Worm (Caenorhabditis elegans) whole organism, young adult: ENCODE measurements around the gene pdcd-2.
A peak's percentile ranks its signal among the peaks of the same experiment; 100 is the strongest.

Source experiments
- B0019.2 ChIP-seq: fragments of 200-800 bp; sonication (Bioruptor generic); conservative IDR thresholded peaks from 2 replicates; pipeline ENCODE4 v1.3.6; 2022; ENCODE audit warnings: missing genetic modification reagents, missing genetic modification characterization, missing compliant biosample characterization
- D2030.7 ChIP-seq: fragments of 200-800 bp; sonication (Bioruptor generic); IDR thresholded peaks from 2 replicates; pipeline ENCODE4 v1.3.6; 2022; ENCODE audit warnings: missing genetic modification reagents, missing genetic modification characterization, missing compliant biosample characterization
- F33H1.4 ChIP-seq: fragments of 200-800 bp; sonication (Bioruptor generic); IDR thresholded peaks from 2 replicates; pipeline ENCODE4 v1.3.6; 2022; ENCODE audit warnings: missing genetic modification reagents, missing genetic modification characterization, missing compliant biosample characterization
- F39B2.1 ChIP-seq: fragments of 200-800 bp; sonication (Bioruptor generic); IDR thresholded peaks from 2 replicates; pipeline ENCODE4 v1.3.6; 2022; ENCODE audit warnings: missing genetic modification reagents, missing genetic modification characterization, missing compliant biosample characterization
- K11D2.4 ChIP-seq: fragments of 200-800 bp; sonication (Bioruptor generic); IDR thresholded peaks from 2 replicates; pipeline ENCODE4 v1.3.6; 2022; ENCODE audit warnings: missing genetic modification reagents, missing genetic modification characterization, missing compliant biosample characterization
- T07F8.4 ChIP-seq: sonication (generic microtip); optimal IDR thresholded peaks from 2 replicates; lab custom pipeline; 2016; ENCODE audit warnings: mild to moderate bottlenecking, missing genetic modification characterization, moderate library complexity, missing compliant biosample characterization
- Y53G8AR.9 ChIP-seq: fragments of 200-800 bp; sonication (Bioruptor generic); conservative IDR thresholded peaks from 2 replicates; pipeline ENCODE4 v1.3.6; 2022; ENCODE audit warnings: missing genetic modification reagents, missing genetic modification characterization, missing compliant biosample characterization
- Y67H2A.10 ChIP-seq: fragments of 200-800 bp; sonication (Bioruptor generic); conservative IDR thresholded peaks from 2 replicates; pipeline ENCODE4 v1.3.6; 2022; ENCODE audit warnings: missing genetic modification reagents, missing genetic modification characterization, missing compliant biosample characterization
- akir-1 ChIP-seq: fragments of 200-800 bp; sonication (Bioruptor generic); optimal IDR thresholded peaks from 2 replicates; lab custom pipeline; 2018; ENCODE audit warnings: mild to moderate bottlenecking, missing genetic modification characterization, moderate library complexity, missing compliant biosample characterization
- aptf-2 ChIP-seq: fragments of 200-800 bp; sonication (Bioruptor generic); conservative IDR thresholded peaks from 2 replicates; pipeline ENCODE4 v1.3.6; 2022; ENCODE audit warnings: missing genetic modification reagents, missing genetic modification characterization, missing compliant biosample characterization
- atf-7 ChIP-seq: sonication (generic microtip); optimal IDR thresholded peaks from 2 replicates; lab custom pipeline; 2017; ENCODE audit warnings: mild to moderate bottlenecking, missing genetic modification characterization, missing compliant biosample characterization
- ccch-3 ChIP-seq: fragments of 200-800 bp; sonication (Bioruptor generic); optimal IDR thresholded peaks from 2 replicates; lab custom pipeline; 2018; ENCODE audit warnings: mild to moderate bottlenecking, missing genetic modification characterization, missing compliant biosample characterization
- cebp-2 ChIP-seq: fragments of 200-800 bp; sonication (Bioruptor generic); IDR thresholded peaks from 2 replicates; pipeline ENCODE4 v1.3.6; 2022; ENCODE audit warnings: missing genetic modification characterization, missing compliant biosample characterization
- ceh-100 ChIP-seq: fragments of 200-800 bp; sonication (Bioruptor generic); IDR thresholded peaks from 2 replicates; pipeline ENCODE4 v1.3.6; 2022; ENCODE audit warnings: missing genetic modification reagents, missing genetic modification characterization, missing compliant biosample characterization
- ceh-27 ChIP-seq: fragments of 200-800 bp; sonication (Bioruptor generic); optimal IDR thresholded peaks from 2 replicates; lab custom pipeline; 2018; ENCODE audit warnings: mild to moderate bottlenecking, missing genetic modification characterization, moderate library complexity, missing compliant biosample characterization
- ceh-40 ChIP-seq: fragments of 200-800 bp; sonication (Bioruptor generic); IDR thresholded peaks from 2 replicates; pipeline ENCODE4 v1.3.6; 2022; ENCODE audit warnings: missing genetic modification characterization, missing compliant biosample characterization
- ceh-79 ChIP-seq: sonication (generic microtip); optimal IDR thresholded peaks from 2 replicates; lab custom pipeline; 2017; ENCODE audit warnings: mild to moderate bottlenecking, missing genetic modification characterization, missing compliant biosample characterization
- ceh-91 ChIP-seq: fragments of 200-800 bp; sonication (Bioruptor generic); IDR thresholded peaks from 2 replicates; pipeline ENCODE4 v1.3.6; 2022; ENCODE audit warnings: missing genetic modification reagents, missing genetic modification characterization, missing compliant biosample characterization
- die-1 ChIP-seq: sonication (generic microtip); optimal IDR thresholded peaks from 2 replicates; lab custom pipeline; 2016; ENCODE audit warnings: missing genotype, mild to moderate bottlenecking, missing genetic modification characterization, missing compliant biosample characterization
- dox-1 ChIP-seq: fragments of 200-800 bp; sonication (Bioruptor generic); IDR thresholded peaks from 2 replicates; pipeline ENCODE4 v1.3.6; 2022; ENCODE audit warnings: missing genetic modification reagents, missing genetic modification characterization, missing compliant biosample characterization
- dpl-1 ChIP-seq: fragments of 150-350 bp; optimal IDR thresholded peaks from 2 replicates; lab custom pipeline; 2014; ENCODE audit warnings: missing biosample characterization, missing genetic modification reagents, missing genetic modification characterization
- ets-4 ChIP-seq: fragments of 200-800 bp; sonication (Bioruptor generic); optimal IDR thresholded peaks from 2 replicates; lab custom pipeline; 2018; ENCODE audit warnings: mild to moderate bottlenecking, missing genetic modification characterization, missing compliant biosample characterization
- hmg-1.2 ChIP-seq: fragments of 200-800 bp; sonication (Bioruptor generic); IDR thresholded peaks from 2 replicates; pipeline ENCODE4 v1.3.6; 2022; ENCODE audit warnings: missing genetic modification reagents, missing genetic modification characterization, missing compliant biosample characterization
- hrde-1 ChIP-seq: sonication (generic microtip); optimal IDR thresholded peaks from 2 replicates; lab custom pipeline; 2016; ENCODE audit warnings: missing genetic modification characterization, mild to moderate bottlenecking, missing compliant biosample characterization, moderate library complexity, missing genotype, missing genetic modification reagents, borderline replicate concordance
- hsf-1 ChIP-seq: fragments of 200-800 bp; sonication (Bioruptor generic); IDR thresholded peaks from 2 replicates; pipeline ENCODE4 v1.3.6; 2022; ENCODE audit warnings: missing genetic modification reagents, missing genetic modification characterization, missing compliant biosample characterization
- let-526 ChIP-seq: fragments of 200-800 bp; sonication (Bioruptor generic); IDR thresholded peaks from 2 replicates; pipeline ENCODE4 v1.3.6; 2022; ENCODE audit warnings: missing genetic modification reagents, missing genetic modification characterization, missing compliant biosample characterization
- let-607 ChIP-seq, 2 experiments: fragments of 200-800 bp in 1 of 2; sonication (Bioruptor generic) in 1 of 2; sonication (generic microtip) in 1 of 2; optimal IDR thresholded peaks; 2 replicates each; lab custom pipeline; 2016 to 2018; ENCODE audit warnings: mild to moderate bottlenecking in 2 of 2, missing compliant biosample characterization in 2 of 2, missing genetic modification characterization in 2 of 2, moderate library complexity in 2 of 2, missing genotype in 1 of 2
- lsl-1 ChIP-seq: fragments of 200-800 bp; sonication (Bioruptor generic); optimal IDR thresholded peaks from 2 replicates; lab custom pipeline; 2018; ENCODE audit warnings: mild to moderate bottlenecking, missing genetic modification characterization, moderate library complexity, missing compliant biosample characterization
- lsy-27 ChIP-seq: sonication (generic microtip); optimal IDR thresholded peaks from 2 replicates; lab custom pipeline; 2017; ENCODE audit warnings: missing genetic modification characterization, mild to moderate bottlenecking, missing compliant biosample characterization, antibody characterized with exemption, missing genotype, borderline replicate concordance; ENCODE audit not compliant: insufficient read depth
- madf-6 ChIP-seq: fragments of 200-800 bp; sonication (Bioruptor generic); IDR thresholded peaks from 2 replicates; pipeline ENCODE4 v1.3.6; 2022; ENCODE audit warnings: missing genetic modification reagents, missing genetic modification characterization, missing compliant biosample characterization
- mxl-1 ChIP-seq: sonication (generic microtip); optimal IDR thresholded peaks from 2 replicates; lab custom pipeline; 2016; ENCODE audit warnings: missing genetic modification characterization, missing compliant biosample characterization
- nhr-179 ChIP-seq: sonication (generic microtip); optimal IDR thresholded peaks from 2 replicates; lab custom pipeline; 2016; ENCODE audit warnings: mild to moderate bottlenecking, missing genetic modification characterization, missing compliant biosample characterization
- nhr-80 ChIP-seq: sonication (generic microtip); optimal IDR thresholded peaks from 2 replicates; lab custom pipeline; 2016; ENCODE audit warnings: missing genetic modification characterization, missing compliant biosample characterization
- rec-8 ChIP-seq, 2 experiments: sonication (generic microtip); optimal IDR thresholded peaks; 2 replicates each; lab custom pipeline; 2016; ENCODE audit warnings: mild to moderate bottlenecking in 2 of 2, missing genetic modification characterization in 2 of 2, missing genetic modification reagents in 2 of 2, missing genotype in 2 of 2, missing biosample characterization in 1 of 2, missing compliant biosample characterization in 1 of 2, moderate library complexity in 1 of 2
- rpc-1 ChIP-seq, 2 experiments: fragments of 150-350 bp in 1 of 2; sonication (generic microtip) in 1 of 2; optimal IDR thresholded peaks; 2 replicates each; lab custom pipeline; 2014 to 2018; ENCODE audit warnings: missing biosample characterization in 1 of 2, missing genetic modification characterization in 1 of 2, missing genetic modification reagents in 1 of 2, missing genotype in 1 of 2
- snpc-1.3 ChIP-seq: sonication (generic microtip); optimal IDR thresholded peaks from 2 replicates; lab custom pipeline; 2017; ENCODE audit warnings: missing genetic modification characterization, mild to moderate bottlenecking, missing compliant biosample characterization, antibody characterized with exemption, moderate library complexity, missing genotype, missing genetic modification reagents; ENCODE audit not compliant: insufficient read depth
- snpc-3.4 ChIP-seq: sonication (generic microtip); optimal IDR thresholded peaks from 2 replicates; lab custom pipeline; 2017; ENCODE audit warnings: missing genetic modification characterization, mild to moderate bottlenecking, missing compliant biosample characterization, antibody characterized with exemption, moderate library complexity, missing genotype, missing genetic modification reagents
- somi-1 ChIP-seq: fragments of 200-800 bp; sonication (Bioruptor generic); optimal IDR thresholded peaks from 2 replicates; lab custom pipeline; 2018; ENCODE audit warnings: mild to moderate bottlenecking, missing genetic modification characterization, missing compliant biosample characterization
- unc-62 ChIP-seq: fragments of 150-350 bp; optimal IDR thresholded peaks from 2 replicates; lab custom pipeline; 2014; ENCODE audit warnings: missing biosample characterization, missing genetic modification reagents, missing genetic modification characterization
- ztf-22 ChIP-seq: fragments of 200-800 bp; sonication (Bioruptor generic); optimal IDR thresholded peaks from 2 replicates; lab custom pipeline; 2018; ENCODE audit warnings: mild to moderate bottlenecking, missing genetic modification characterization, moderate library complexity, missing compliant biosample characterization

The pdcd-2 gene

ce11 chrIII:4449357-4449756 lies 31.5 kb upstream of the pdcd-2 start (continued):
- no peak for TF ChIP-seq ztf-22 (GFP tag; lab: Kevin White, UChicago)
- no peak for TF ChIP-seq atf-7 (tag; lab: Kevin White, UChicago)
- no peak for TF ChIP-seq ets-4 (GFP tag; lab: Kevin White, UChicago)
- no peak for TF ChIP-seq B0019.2 (GFP tag; lab: Robert Waterston, UW)
- TF ChIP-seq die-1 (tag; lab: Kevin White, UChicago), result peak; percentile 38
- TF ChIP-seq T07F8.4 (tag; lab: Kevin White, UChicago), result peak; percentile 23
- TF ChIP-seq F39B2.1 (GFP tag; lab: Robert Waterston, UW), result no peak

ce11 chrIII:4448029-4448428 lies 30.2 kb upstream of the pdcd-2 start:
- TF ChIP-seq unc-62 (GFP tag; lab: Kevin White, UChicago), result peak; percentile 92
- TF ChIP-seq cebp-2, result no peak
- TF ChIP-seq dox-1 (GFP tag; lab: Robert Waterston, UW), result no peak
- TF ChIP-seq T07F8.4 (tag; lab: Kevin White, UChicago), result no peak

- no peak for TF ChIP-seq T07F8.4 (tag; lab: Kevin White, UChicago)
- no peak for TF ChIP-seq snpc-3.4
- TF ChIP-seq ceh-40 (GFP tag; lab: Robert Waterston, UW), result no peak
- no peak for TF ChIP-seq ccch-3 (GFP tag; lab: Kevin White, UChicago)
These were observed 26.6 kb upstream of the pdcd-2 start for ce11 chrIII:4444492-4444891.

- TF ChIP-seq akir-1 (GFP tag; lab: Kevin White, UChicago), result no peak
- TF ChIP-seq D2030.7 (GFP tag; lab: Robert Waterston, UW), result no peak
- TF ChIP-seq somi-1, result no peak
- no peak for TF ChIP-seq ceh-27 (GFP tag; lab: Kevin White, UChicago)
- TF ChIP-seq madf-6 (GFP tag; lab: Robert Waterston, UW), result no peak
- no peak for TF ChIP-seq T07F8.4 (tag; lab: Kevin White, UChicago)
- TF ChIP-seq Y53G8AR.9 (GFP tag; lab: Robert Waterston, UW), result no peak
- TF ChIP-seq hsf-1 (GFP tag; lab: Robert Waterston, UW), result no peak
- TF ChIP-seq hmg-1.2 (GFP tag; lab: Robert Waterston, UW), result no peak
- TF ChIP-seq F39B2.1 (GFP tag; lab: Robert Waterston, UW), result no peak
- TF ChIP-seq lsy-27, result no peak
- no peak for TF ChIP-seq Y67H2A.10 (GFP tag; lab: Robert Waterston, UW)
These were observed 23.9 kb upstream of the pdcd-2 start, which contains the start of gene nex-3 for ce11 chrIII:4441781-4442180. Gene nex-3, plus strand, starts transcription at chrIII:4442081.

ce11 chrIII:4439493-4439983 lies 21.7 kb upstream of the pdcd-2 start, which contains the start of gene C28A5.2:
Gene C28A5.2, minus strand, starts transcription at chrIII:4439543.
- TF ChIP-seq ceh-91 (GFP tag; lab: Robert Waterston, UW), result no peak
- TF ChIP-seq F33H1.4, result peak; percentile 79
- no peak for TF ChIP-seq akir-1 (GFP tag; lab: Kevin White, UChicago)
- TF ChIP-seq mxl-1 (tag; lab: Kevin White, UChicago), result no peak
- no peak for TF ChIP-seq K11D2.4 (GFP tag; lab: Robert Waterston, UW)
- no peak for TF ChIP-seq nhr-179 (tag; lab: Kevin White, UChicago)
- TF ChIP-seq rec-8 (tag; optimal IDR thresholded peaks at IDR 0.05; lab: Kevin White, UChicago), result no peak
- peak; percentile 91 for TF ChIP-seq madf-6 (GFP tag; lab: Robert Waterston, UW)
- no peak for TF ChIP-seq dpl-1 (GFP tag; lab: Kevin White, UChicago)
- peak; percentile 76 for TF ChIP-seq lsl-1 (GFP tag; lab: Kevin White, UChicago)
- no peak for TF ChIP-seq nhr-80 (tag; lab: Kevin White, UChicago)
- no peak for TF ChIP-seq hrde-1 (tag; lab: Kevin White, UChicago)
- TF ChIP-seq let-526 (GFP tag; lab: Robert Waterston, UW), result no peak
- no peak for TF ChIP-seq ceh-100 (GFP tag; lab: Robert Waterston, UW)
- no peak for TF ChIP-seq die-1 (tag; lab: Kevin White, UChicago)
- TF ChIP-seq ceh-79, result no peak
- TF ChIP-seq snpc-1.3 (tag; lab: Kevin White, UChicago), result no peak
- no peak for TF ChIP-seq let-607 (tag; optimal IDR thresholded peaks at IDR 0.05; lab: Kevin White, UChicago)
- no peak for TF ChIP-seq aptf-2 (GFP tag; lab: Robert Waterston, UW)
- no peak for TF ChIP-seq rpc-1 (optimal IDR thresholded peaks at IDR 0.05; lab: Kevin White, UChicago)
- no peak for TF ChIP-seq rpc-1 (tag; optimal IDR thresholded peaks at IDR 0.05; lab: Kevin White, UChicago)
- no peak for TF ChIP-seq ets-4 (GFP tag; lab: Kevin White, UChicago)
